Worm (Caenorhabditis elegans) whole organism, L3 larva: ENCODE measurements around the gene srt-44.
A peak's percentile ranks its signal among the peaks of the same experiment; 100 is the strongest.

Experiments used
- R02D3.7 ChIP-seq: fragments of 150-350 bp; optimal IDR thresholded peaks from 2 replicates; lab custom pipeline; 2014; ENCODE audit warnings: missing biosample characterization, missing genetic modification characterization
- ZK546.5 ChIP-seq: sonication (generic microtip); optimal IDR thresholded peaks from 2 replicates; lab custom pipeline; 2017; ENCODE audit warnings: missing biosample characterization, missing genetic modification characterization
- aly-2 ChIP-seq: fragments of 150-350 bp; optimal IDR thresholded peaks from 2 replicates; lab custom pipeline; 2014; ENCODE audit warnings: missing biosample characterization, missing genetic modification characterization
- ama-1 ChIP-seq: fragments of 150-350 bp; optimal IDR thresholded peaks from 2 replicates; lab custom pipeline; 2018
- ceh-28 ChIP-seq: fragments of 150-350 bp; optimal IDR thresholded peaks from 2 replicates; lab custom pipeline; 2014; ENCODE audit warnings: missing biosample characterization, missing genetic modification reagents, missing genetic modification characterization
- ceh-82 ChIP-seq: fragments of 150-350 bp; optimal IDR thresholded peaks from 2 replicates; lab custom pipeline; 2014; ENCODE audit warnings: missing biosample characterization, missing genetic modification characterization
- ceh-9 ChIP-seq: sonication (generic microtip); optimal IDR thresholded peaks from 2 replicates; lab custom pipeline; 2018; ENCODE audit warnings: missing biosample characterization, missing genetic modification characterization
- daf-12 ChIP-seq: fragments of 150-350 bp; optimal IDR thresholded peaks from 2 replicates; lab custom pipeline; 2014; ENCODE audit warnings: missing biosample characterization, missing genetic modification reagents, missing genetic modification characterization
- egl-5 ChIP-seq: fragments of 150-350 bp; optimal IDR thresholded peaks from 2 replicates; lab custom pipeline; 2017; ENCODE audit warnings: missing biosample characterization, missing genetic modification reagents, missing genetic modification characterization, inconsistent platforms
- eor-1 ChIP-seq, 2 experiments: fragments of 150-350 bp; optimal IDR thresholded peaks; 2 replicates each; lab custom pipeline; 2014 to 2018; ENCODE audit warnings: missing biosample characterization in 2 of 2, missing genetic modification characterization in 2 of 2
- fkh-10 ChIP-seq: sonication (generic microtip); optimal IDR thresholded peaks from 2 replicates; lab custom pipeline; 2017; ENCODE audit warnings: missing biosample characterization, missing genetic modification reagents, missing genetic modification characterization
- fkh-2 ChIP-seq: fragments of 150-350 bp; optimal IDR thresholded peaks from 2 replicates; lab custom pipeline; 2014; ENCODE audit warnings: missing biosample characterization, missing genetic modification reagents, missing genetic modification characterization
- hmg-11 ChIP-seq: sonication (generic microtip); optimal IDR thresholded peaks from 2 replicates; lab custom pipeline; 2016; ENCODE audit warnings: missing genetic modification characterization, missing compliant biosample characterization
- jun-1 ChIP-seq: fragments of 150-350 bp; optimal IDR thresholded peaks from 2 replicates; lab custom pipeline; 2014; ENCODE audit warnings: missing biosample characterization, missing genetic modification reagents, missing genetic modification characterization
- lin-15B ChIP-seq: fragments of 150-350 bp; optimal IDR thresholded peaks from 2 replicates; lab custom pipeline; 2014; ENCODE audit warnings: missing biosample characterization, missing genetic modification characterization
- lin-39 ChIP-seq: fragments of 150-350 bp; optimal IDR thresholded peaks from 2 replicates; lab custom pipeline; 2018; ENCODE audit warnings: missing biosample characterization, missing genetic modification reagents, missing genetic modification characterization
- mml-1 ChIP-seq: fragments of 150-350 bp; sonication (generic microtip); optimal IDR thresholded peaks from 3 replicates; lab custom pipeline; 2014; ENCODE audit warnings: missing biosample characterization, missing genetic modification characterization
- nhr-11 ChIP-seq: fragments of 150-350 bp; optimal IDR thresholded peaks from 2 replicates; lab custom pipeline; 2014; ENCODE audit warnings: missing biosample characterization, missing genetic modification characterization
- nhr-12 ChIP-seq: fragments of 150-350 bp; optimal IDR thresholded peaks from 2 replicates; lab custom pipeline; 2014; ENCODE audit warnings: missing biosample characterization, missing genetic modification characterization
- nhr-23 ChIP-seq: fragments of 150-350 bp; optimal IDR thresholded peaks from 2 replicates; lab custom pipeline; 2014; ENCODE audit warnings: missing biosample characterization, missing genetic modification reagents, missing genetic modification characterization
- nhr-237 ChIP-seq: fragments of 150-350 bp; optimal IDR thresholded peaks from 2 replicates; lab custom pipeline; 2014; ENCODE audit warnings: missing biosample characterization, missing genetic modification characterization
- nhr-25 ChIP-seq: sonication (generic microtip); optimal IDR thresholded peaks from 2 replicates; lab custom pipeline; 2017; ENCODE audit warnings: missing biosample characterization, missing genetic modification characterization
- nhr-28 ChIP-seq: fragments of 150-350 bp; optimal IDR thresholded peaks from 2 replicates; lab custom pipeline; 2014; ENCODE audit warnings: missing biosample characterization, missing genetic modification characterization
- nhr-43 ChIP-seq: sonication (generic microtip); optimal IDR thresholded peaks from 2 replicates; lab custom pipeline; 2016; ENCODE audit warnings: mild to moderate bottlenecking, missing genetic modification characterization, missing compliant biosample characterization; ENCODE audit not compliant: poor library complexity, severe bottlenecking
- nhr-67 ChIP-seq: fragments of 150-350 bp; optimal IDR thresholded peaks from 2 replicates; lab custom pipeline; 2014; ENCODE audit warnings: missing biosample characterization, missing genetic modification characterization
- nhr-76 ChIP-seq: fragments of 150-350 bp; sonication (generic microtip); optimal IDR thresholded peaks from 5 replicates; lab custom pipeline; 2014; ENCODE audit warnings: missing biosample characterization, missing genetic modification characterization
- nhr-77 ChIP-seq: fragments of 150-350 bp; optimal IDR thresholded peaks from 2 replicates; lab custom pipeline; 2014; ENCODE audit warnings: missing biosample characterization, missing genetic modification characterization
- pha-4 ChIP-seq: fragments of 150-350 bp; optimal IDR thresholded peaks from 2 replicates; lab custom pipeline; 2014; ENCODE audit warnings: missing biosample characterization, missing genetic modification reagents, missing genetic modification characterization
- pqm-1 ChIP-seq: fragments of 150-350 bp; optimal IDR thresholded peaks from 2 replicates; lab custom pipeline; 2017; ENCODE audit warnings: missing biosample characterization, missing genetic modification characterization, inconsistent platforms
- sea-2 ChIP-seq: fragments of 150-350 bp; sonication (generic microtip); optimal IDR thresholded peaks from 4 replicates; lab custom pipeline; 2014; ENCODE audit warnings: missing biosample characterization, missing genetic modification reagents, missing genetic modification characterization
- skn-1 ChIP-seq: fragments of 150-350 bp; optimal IDR thresholded peaks from 2 replicates; lab custom pipeline; 2014; ENCODE audit warnings: missing biosample characterization, missing genetic modification characterization
- unc-39 ChIP-seq: sonication (generic microtip); optimal IDR thresholded peaks from 4 replicates; lab custom pipeline; 2017; ENCODE audit warnings: missing biosample characterization, missing genetic modification characterization
- unc-62 ChIP-seq: fragments of 150-350 bp; sonication (generic microtip); optimal IDR thresholded peaks from 4 replicates; lab custom pipeline; 2014; ENCODE audit warnings: missing biosample characterization, missing genetic modification reagents, missing genetic modification characterization
- ztf-11 ChIP-seq: fragments of 150-350 bp; optimal IDR thresholded peaks from 2 replicates; lab custom pipeline; 2014; ENCODE audit warnings: missing biosample characterization, missing genetic modification characterization
- ztf-4 ChIP-seq: fragments of 150-350 bp; optimal IDR thresholded peaks from 2 replicates; lab custom pipeline; 2014; ENCODE audit warnings: missing biosample characterization, missing genetic modification characterization

The srt-44 gene

ce11 chrIV:15068818-15069217 is 34.6 kb upstream of the srt-44 start, which contains the start of gene srt-48:
srt-48 (minus strand) TSS chrIV:15068918.
- no peak for TF ChIP-seq ama-1
- TF ChIP-seq fkh-2: no peak
- TF ChIP-seq nhr-11 (tag; lab: Kevin White, UChicago): no peak
- no peak for TF ChIP-seq nhr-237 (tag; lab: Kevin White, UChicago)
- no peak for TF ChIP-seq nhr-77 (tag; lab: Kevin White, UChicago)
- TF ChIP-seq nhr-76 (tag; lab: Kevin White, UChicago): no peak
- no peak for TF ChIP-seq egl-5 (tag; lab: Kevin White, UChicago)
- TF ChIP-seq ZK546.5: no peak
- no peak for TF ChIP-seq jun-1
- TF ChIP-seq ceh-28 (tag; lab: Kevin White, UChicago): no peak
- no peak for TF ChIP-seq nhr-25 (tag; lab: Kevin White, UChicago)
- no peak for TF ChIP-seq aly-2 (tag; lab: Kevin White, UChicago)
- no peak for TF ChIP-seq ceh-9 (tag; lab: Kevin White, UChicago)
- TF ChIP-seq R02D3.7 (tag; lab: Kevin White, UChicago): no peak
- TF ChIP-seq pha-4 (tag; lab: Kevin White, UChicago): no peak

ce11 chrIV:15074392-15074791 is 29.0 kb upstream of the srt-44 start, which contains the start of gene srt-50:
srt-50 (plus strand) TSS chrIV:15074692.
- TF ChIP-seq nhr-67 (tag; lab: Kevin White, UChicago) (no peak), nhr-12 (no peak), ZK546.5 (no peak), jun-1 (no peak), nhr-237 (tag; lab: Kevin White, UChicago) (no peak), fkh-2 (no peak), nhr-28 (tag; lab: Kevin White, UChicago) (no peak), ztf-4 (tag; lab: Kevin White, UChicago) (no peak), egl-5 (tag; lab: Kevin White, UChicago) (no peak), mml-1 (no peak), unc-62 (GFP tag; lab: Kevin White, UChicago) (no peak), lin-15B (tag; lab: Kevin White, UChicago) (no peak), daf-12 (tag; lab: Kevin White, UChicago) (no peak), nhr-25 (tag; lab: Kevin White, UChicago) (no peak)

DNA sequence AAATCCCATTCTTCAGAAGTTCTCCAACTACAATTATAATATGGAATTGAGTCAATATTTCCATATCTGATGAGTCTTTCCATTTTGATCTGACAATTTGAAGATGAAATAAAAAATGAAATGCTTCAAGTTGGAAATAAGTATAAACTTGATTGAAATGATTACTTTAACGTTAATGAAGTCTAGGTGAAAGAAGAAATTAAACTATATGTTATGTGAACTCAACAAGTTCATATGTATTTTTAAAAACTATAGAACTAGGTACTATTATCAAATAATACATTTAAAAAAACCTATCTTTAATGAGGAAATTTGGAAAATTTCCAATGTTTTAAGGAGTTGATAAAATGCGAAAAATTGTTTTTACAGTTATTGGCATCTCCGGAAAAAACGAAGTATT is 5.1 kb upstream of the srt-44 start, which contains the start of gene srt-49:
TSS of gene srt-49 (minus strand) at position 101 of the 400 bp plus-strand sequence.
- TF ChIP-seq unc-62 (GFP tag; lab: Kevin White, UChicago): no peak
- no peak for TF ChIP-seq aly-2 (tag; lab: Kevin White, UChicago)
- TF ChIP-seq pqm-1: no peak
- TF ChIP-seq pha-4 (tag; lab: Kevin White, UChicago): no peak
- no peak for TF ChIP-seq ceh-82 (tag; lab: Kevin White, UChicago)

- TF ChIP-seq pqm-1: peak; percentile 24
- no peak for TF ChIP-seq lin-39 (tag; lab: Kevin White, UChicago)
- TF ChIP-seq nhr-77 (tag; lab: Kevin White, UChicago): no peak
- TF ChIP-seq ceh-28 (tag; lab: Kevin White, UChicago): peak; percentile 28
- peak; percentile 35 for TF ChIP-seq pha-4 (tag; lab: Kevin White, UChicago)
Observed at ce11 chrIV:15107218-15107617, 3.8 kb downstream of the srt-44 start.

DNA sequence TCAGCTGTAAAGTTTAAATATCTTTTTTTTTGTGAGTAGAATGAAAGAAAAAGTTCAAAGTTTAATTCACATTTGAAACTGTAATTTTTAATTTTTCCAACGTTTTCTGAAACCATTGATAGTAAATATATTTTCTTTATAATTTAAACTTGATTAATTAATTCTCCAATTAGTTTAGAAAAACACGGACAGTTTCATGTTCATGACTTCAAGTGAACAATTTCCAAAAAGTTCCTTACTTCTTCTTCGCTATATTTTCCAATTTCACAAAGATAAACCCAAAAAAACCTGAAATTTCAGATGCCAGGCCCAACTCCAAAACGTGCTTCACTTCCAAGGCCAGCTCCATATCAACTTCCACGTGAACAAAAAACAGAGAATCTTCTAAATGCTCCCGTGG is 5.0 kb downstream of the srt-44 start, which contains the start of gene M199.2:
TSS of gene M199.2 (plus strand) at position 301 of the 400 bp plus-strand sequence.
- no peak for TF ChIP-seq unc-39 (tag; lab: Kevin White, UChicago)
- TF ChIP-seq skn-1: no peak
- TF ChIP-seq eor-1 (tag; optimal IDR thresholded peaks at IDR 0.05; lab: Kevin White, UChicago): no peak
- TF ChIP-seq aly-2 (tag; lab: Kevin White, UChicago): no peak
- TF ChIP-seq jun-1: no peak
- no peak for TF ChIP-seq nhr-12
- no peak for TF ChIP-seq ztf-11 (tag; lab: Kevin White, UChicago)
- TF ChIP-seq nhr-237 (tag; lab: Kevin White, UChicago): no peak
- TF ChIP-seq nhr-23 (tag; lab: Kevin White, UChicago): no peak
- TF ChIP-seq nhr-76 (tag; lab: Kevin White, UChicago): no peak
- TF ChIP-seq ztf-4 (tag; lab: Kevin White, UChicago): no peak
- TF ChIP-seq nhr-43 (tag; lab: Kevin White, UChicago): no peak
- no peak for TF ChIP-seq nhr-67 (tag; lab: Kevin White, UChicago)
- no peak for TF ChIP-seq sea-2
- no peak for TF ChIP-seq fkh-10 (GFP tag; lab: Kevin White, UChicago)
- TF ChIP-seq ceh-9 (tag; lab: Kevin White, UChicago): no peak
- TF ChIP-seq hmg-11 (tag; lab: Kevin White, UChicago): no peak
